Fruit fly (Drosophila melanogaster) whole organism, adult: ENCODE measurements around the gene CG5608.

ENCODE experiments used
- CG1620 ChIP-seq: fragments of 200-800 bp; sonication (Bioruptor generic); optimal IDR thresholded peaks from 2 replicates; lab custom pipeline; 2016; ENCODE audit warnings: missing biosample characterization, missing genetic modification characterization
- Clk ChIP-seq: fragments of 200-800 bp; sonication (Bioruptor generic); optimal IDR thresholded peaks from 2 replicates; lab custom pipeline; 2017; ENCODE audit warnings: missing biosample characterization, missing genetic modification characterization
- Mnt ChIP-seq: fragments of 200-800 bp; sonication (Bioruptor generic); optimal IDR thresholded peaks from 2 replicates; lab custom pipeline; 2016; ENCODE audit warnings: missing biosample characterization, mild to moderate bottlenecking, missing genetic modification characterization
- toe ChIP-seq: fragments of 200-800 bp; sonication (Bioruptor generic); optimal IDR thresholded peaks from 2 replicates; lab custom pipeline; 2016; ENCODE audit warnings: missing biosample characterization, missing genetic modification characterization

dm6 chr3R:12422379-12422975, 42.6 kb downstream of the CG5608 start, which contains the start of the genes Scgbeta and CG17202:
- no peak for TF ChIP-seq Clk (GFP tag; lab: Kevin White, UChicago)
- TF ChIP-seq toe, result no peak
- TF ChIP-seq CG1620 (GFP tag; lab: Kevin White, UChicago), result no peak
- no peak for TF ChIP-seq Mnt (GFP tag; lab: Kevin White, UChicago)
